Worm (Caenorhabditis elegans) whole organism, L2 larva: Measurements from ENCODE around the gene F36H12.10.

Source experiments
- egl-27 ChIP-seq: sonication (generic microtip); optimal IDR thresholded peaks from 3 replicates; lab custom pipeline; 2017; ENCODE audit warnings: missing biosample characterization, missing genetic modification reagents, missing genetic modification characterization
- elt-1 ChIP-seq: fragments of 150-350 bp; optimal IDR thresholded peaks from 2 replicates; lab custom pipeline; 2014; ENCODE audit warnings: missing biosample characterization, missing genetic modification characterization
- gmeb-1 ChIP-seq: fragments of 150-350 bp; optimal IDR thresholded peaks from 2 replicates; lab custom pipeline; 2014; ENCODE audit warnings: missing biosample characterization, missing genetic modification characterization
- lin-13 ChIP-seq: fragments of 150-350 bp; optimal IDR thresholded peaks from 2 replicates; lab custom pipeline; 2014; ENCODE audit warnings: missing biosample characterization, missing genetic modification reagents, missing genetic modification characterization
- lsy-2 ChIP-seq, 2 experiments: fragments of 150-350 bp in 1 of 2; sonication (generic microtip) in 1 of 2; optimal IDR thresholded peaks; 2 replicates each; lab custom pipeline; 2014 to 2017; ENCODE audit warnings: missing biosample characterization in 2 of 2, missing genetic modification characterization in 2 of 2
- mdl-1 ChIP-seq, 2 experiments: fragments of 150-350 bp in 1 of 2; sonication (generic microtip) in 1 of 2; optimal IDR thresholded peaks; 2 replicates each; lab custom pipeline; 2017; ENCODE audit warnings: missing biosample characterization in 2 of 2, missing genetic modification characterization in 2 of 2
- nhr-237 ChIP-seq: fragments of 150-350 bp; optimal IDR thresholded peaks from 2 replicates; lab custom pipeline; 2014; ENCODE audit warnings: missing biosample characterization, missing genetic modification characterization
- sma-3 ChIP-seq: sonication (generic microtip); optimal IDR thresholded peaks from 2 replicates; lab custom pipeline; 2016; ENCODE audit warnings: missing genetic modification reagents, missing genetic modification characterization, missing compliant biosample characterization
- snpc-4 ChIP-seq: fragments of 150-350 bp; optimal IDR thresholded peaks from 2 replicates; lab custom pipeline; 2014; ENCODE audit warnings: missing biosample characterization, missing genetic modification characterization
- unc-62 ChIP-seq: fragments of 150-350 bp; optimal IDR thresholded peaks from 2 replicates; lab custom pipeline; 2014; ENCODE audit warnings: missing biosample characterization, missing genetic modification reagents, missing genetic modification characterization

DNA sequence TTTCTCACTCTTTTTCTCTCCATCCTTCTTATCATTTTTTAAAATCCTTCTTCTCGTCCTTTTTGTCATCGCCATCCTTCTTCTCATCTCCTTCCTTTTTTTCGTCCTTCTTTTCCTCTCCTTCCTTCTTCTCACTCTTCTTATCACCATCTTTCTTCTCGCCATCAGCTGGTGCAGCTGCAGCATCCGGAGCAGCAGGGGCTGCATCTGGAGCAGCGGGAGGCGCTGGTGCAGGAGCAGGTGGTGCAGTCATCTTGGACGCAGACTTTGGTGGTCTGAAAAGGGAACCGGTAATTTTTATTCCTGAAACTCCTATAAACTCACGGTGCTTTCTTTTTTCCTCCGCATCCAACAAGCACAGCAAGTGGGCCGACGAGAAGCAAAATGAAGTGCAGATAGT is 32.9 kb downstream of the F36H12.10 start:
- TF ChIP-seq lin-13 (no peak), gmeb-1 (tag; lab: Kevin White, UChicago) (no peak), unc-62 (no peak), nhr-237 (tag; lab: Kevin White, UChicago) (no peak), snpc-4 (tag; lab: Kevin White, UChicago) (no peak), sma-3 (GFP tag; lab: Kevin White, UChicago) (no peak), mdl-1 (tag; optimal IDR thresholded peaks at IDR 0.05; lab: Kevin White, UChicago) (no peak), egl-27 (no peak), lsy-2 (tag; optimal IDR thresholded peaks at IDR 0.05; lab: Kevin White, UChicago) (no peak), elt-1 (tag; lab: Kevin White, UChicago) (no peak)
